Fruit fly (Drosophila melanogaster) S2 (cell line): ENCODE results near the gene CG6870.

ENCODE experiments used
- CG8478 ChIP-seq: fragments of >200 bp; optimal IDR thresholded peaks from 2 replicates; lab custom pipeline; 2018
- CTCF ChIP-seq, 2 experiments: fragments of >200 bp; optimal IDR thresholded peaks; 2 replicates each; lab custom pipeline; 2018

The CG6870 gene

DNA sequence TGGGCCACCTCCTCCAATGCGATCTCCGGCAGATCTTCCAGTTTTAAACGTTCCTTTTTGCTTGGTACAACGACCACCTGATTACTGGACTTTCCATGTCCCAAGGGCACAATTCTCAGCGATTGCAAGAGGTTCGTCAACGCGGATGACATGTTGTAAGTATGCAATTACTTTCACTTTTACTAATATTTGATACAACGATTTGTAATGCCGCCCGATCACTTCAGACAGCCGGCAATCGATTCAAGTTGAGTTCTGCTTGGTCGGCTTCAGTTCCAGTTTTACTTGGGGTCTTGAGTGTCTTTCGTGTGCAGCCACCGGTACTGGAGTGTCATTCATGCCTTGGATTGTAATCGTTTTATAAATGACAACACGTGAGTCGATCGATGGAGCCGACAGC, at the start of gene CG6870, which contains the start of gene Sytalpha:
Gene CG6870 (minus strand): TSS at position 340 of the 400 bp plus-strand sequence.
Gene Sytalpha (plus strand): TSS at position 301 of the 400 bp plus-strand sequence.
- TF ChIP-seq CG8478 (lab: Kevin White, UChicago) = no peak

DNA sequence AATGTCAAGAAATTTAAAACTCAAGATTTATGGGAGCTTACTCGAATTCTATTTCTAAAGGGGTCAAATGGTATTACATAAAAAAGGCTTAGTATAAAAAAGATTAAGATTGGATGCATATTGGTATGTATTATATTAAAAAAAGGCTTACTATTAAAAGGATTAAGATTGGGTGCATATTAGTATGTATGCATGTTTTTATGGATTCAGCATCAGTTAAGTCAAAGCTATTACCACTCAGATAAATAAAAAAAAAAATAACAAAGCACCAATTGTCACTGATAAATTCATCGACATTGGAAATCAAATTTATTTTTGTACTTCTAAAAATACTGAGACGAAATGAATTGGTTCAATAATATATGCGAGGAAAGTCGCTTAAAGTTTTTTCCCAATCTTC, 35.5 kb upstream of the CG6870 start, which contains the start of gene CG43054:
Gene CG43054 (plus strand): TSS at position 301 of the 400 bp plus-strand sequence.
- no peak for TF ChIP-seq CG8478 (lab: Kevin White, UChicago)
- TF ChIP-seq CTCF (optimal IDR thresholded peaks at IDR 0.05; lab: Kevin White, UChicago) = no peak

DNA sequence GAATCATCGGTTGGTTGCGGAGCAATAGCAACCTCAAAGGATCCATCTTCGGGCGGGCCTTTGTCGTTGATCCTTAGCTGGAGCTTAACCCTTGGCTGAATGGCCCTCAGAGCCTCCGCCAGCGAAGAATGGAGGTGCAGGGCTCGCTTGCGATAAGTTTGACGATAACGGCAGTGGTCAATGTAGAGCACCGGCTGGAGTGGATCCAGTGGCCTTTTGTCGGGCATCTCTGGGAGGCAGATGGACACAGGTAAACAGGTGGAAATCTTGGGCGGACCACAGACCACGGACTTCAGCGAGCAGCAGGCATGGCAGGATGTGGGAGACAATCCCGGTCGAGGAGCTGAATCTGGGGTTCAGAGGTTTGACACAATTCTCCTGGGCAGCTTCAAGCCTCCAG, 33.9 kb upstream of the CG6870 start, which contains the start of gene CG15147:
Gene CG15147 (minus strand): TSS at position 390 of the 400 bp plus-strand sequence.
- TF ChIP-seq CTCF (optimal IDR thresholded peaks at IDR 0.05; lab: Kevin White, UChicago) = no peak
- TF ChIP-seq CG8478 (lab: Kevin White, UChicago) = no peak

DNA sequence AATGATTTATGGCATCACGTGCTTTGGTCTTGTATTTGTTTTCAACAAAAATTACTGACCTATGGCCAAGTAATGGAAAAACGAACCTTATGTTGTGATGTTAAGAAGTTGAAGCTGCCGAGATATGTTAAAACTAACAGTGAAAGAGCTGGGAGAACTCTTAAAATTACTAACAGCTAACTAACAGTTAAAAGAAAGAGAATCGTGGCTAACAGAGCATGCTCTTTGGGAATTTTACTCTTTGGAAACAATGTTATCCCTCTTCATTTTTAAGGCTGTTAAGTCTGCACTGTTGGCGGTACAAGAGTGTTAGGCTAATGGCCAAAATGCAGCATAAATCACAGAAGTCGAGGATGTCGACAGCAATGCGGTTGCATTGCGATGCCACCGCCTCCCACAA, 29.1 kb upstream of the CG6870 start:
- TF ChIP-seq CTCF (optimal IDR thresholded peaks at IDR 0.05; lab: Kevin White, UChicago) (no peak), CG8478 (lab: Kevin White, UChicago) (no peak)

DNA sequence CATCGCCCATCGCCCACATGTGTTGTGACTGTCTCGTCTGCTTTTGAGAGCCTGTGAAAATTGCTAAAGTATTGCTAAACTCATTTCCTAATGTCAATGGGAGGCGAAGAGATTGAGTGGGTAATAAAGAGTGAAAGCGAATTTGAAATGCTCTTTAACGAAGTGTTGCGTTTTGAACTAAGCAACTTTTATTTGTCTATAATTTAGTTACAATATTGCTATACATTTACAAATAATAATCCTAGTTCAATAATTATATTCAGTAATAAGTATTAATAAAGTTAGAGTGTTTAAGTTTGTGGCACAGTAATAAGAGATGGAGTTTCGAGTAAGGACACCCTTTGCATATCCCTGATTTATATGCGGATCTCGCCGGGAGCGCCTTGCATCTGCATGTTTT, 23.4 kb upstream of the CG6870 start:
- TF ChIP-seq CTCF (optimal IDR thresholded peaks at IDR 0.05; lab: Kevin White, UChicago) (no peak), CG8478 (lab: Kevin White, UChicago) (no peak)

DNA sequence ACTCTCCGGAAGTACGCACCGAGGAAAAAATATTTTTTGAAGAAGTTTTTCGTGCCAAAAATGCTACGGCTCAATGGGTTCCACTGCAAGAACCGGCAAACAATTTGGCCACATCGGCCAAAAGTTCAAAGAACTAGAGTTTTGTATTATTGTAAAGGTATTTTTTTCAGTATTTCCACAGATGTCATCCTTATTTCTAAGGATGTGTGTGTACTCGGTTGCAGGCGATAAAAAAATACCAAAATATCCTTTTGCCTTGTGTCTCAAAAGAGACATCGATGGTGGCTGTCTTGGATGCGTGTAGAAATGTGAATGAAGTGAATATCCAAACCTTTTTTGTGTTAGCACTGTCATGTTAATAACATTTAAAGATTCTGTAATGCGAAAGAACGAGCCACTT, 11.1 kb upstream of the CG6870 start:
- TF ChIP-seq CG8478 (lab: Kevin White, UChicago) = no peak
- TF ChIP-seq CTCF (optimal IDR thresholded peaks at IDR 0.05; lab: Kevin White, UChicago) = peak; percentile 36 to 68

DNA sequence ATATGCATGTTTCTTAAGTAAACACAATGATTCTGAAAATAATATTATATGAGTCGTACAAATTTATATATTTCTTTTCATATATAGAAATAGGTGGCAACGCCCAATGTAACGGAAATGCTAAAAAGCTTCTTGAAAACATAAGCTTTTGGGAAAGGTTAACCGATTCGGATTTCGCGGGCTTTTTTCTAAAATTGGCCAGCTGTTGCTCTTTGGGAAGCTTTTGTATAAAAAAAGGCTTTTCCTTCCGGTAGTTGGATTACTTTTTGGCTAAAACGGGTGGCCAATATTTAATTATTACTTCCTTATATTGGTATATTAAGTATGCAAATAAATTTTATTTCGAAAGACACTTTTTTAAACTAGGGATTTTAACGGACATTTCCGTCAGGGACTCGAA, 2.0 kb upstream of the CG6870 start:
- no peak for TF ChIP-seq CG8478 (lab: Kevin White, UChicago)
- TF ChIP-seq CTCF (optimal IDR thresholded peaks at IDR 0.05; lab: Kevin White, UChicago) = no peak

DNA sequence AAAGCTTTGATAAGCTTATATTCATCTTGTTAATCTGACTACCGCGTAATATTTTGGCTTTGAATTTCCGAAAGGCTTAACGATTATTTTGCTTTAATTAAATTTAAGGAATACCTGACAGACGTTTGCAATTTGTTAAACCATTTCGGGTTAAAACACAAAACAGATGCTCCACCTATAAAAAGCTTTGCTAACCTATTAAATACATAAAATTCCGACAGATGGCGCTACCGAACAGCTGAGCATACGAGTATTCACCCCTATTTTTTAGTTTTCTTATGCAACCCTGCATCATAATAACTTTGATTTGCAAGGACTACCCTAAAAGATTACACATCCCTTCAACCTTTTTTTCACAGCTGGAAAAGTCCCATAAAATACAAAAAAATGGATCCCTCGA, 2.2 kb downstream of the CG6870 start:
- TF ChIP-seq CTCF (optimal IDR thresholded peaks at IDR 0.05; lab: Kevin White, UChicago) (peak; percentile 71 to 82), CG8478 (lab: Kevin White, UChicago) (no peak)

DNA sequence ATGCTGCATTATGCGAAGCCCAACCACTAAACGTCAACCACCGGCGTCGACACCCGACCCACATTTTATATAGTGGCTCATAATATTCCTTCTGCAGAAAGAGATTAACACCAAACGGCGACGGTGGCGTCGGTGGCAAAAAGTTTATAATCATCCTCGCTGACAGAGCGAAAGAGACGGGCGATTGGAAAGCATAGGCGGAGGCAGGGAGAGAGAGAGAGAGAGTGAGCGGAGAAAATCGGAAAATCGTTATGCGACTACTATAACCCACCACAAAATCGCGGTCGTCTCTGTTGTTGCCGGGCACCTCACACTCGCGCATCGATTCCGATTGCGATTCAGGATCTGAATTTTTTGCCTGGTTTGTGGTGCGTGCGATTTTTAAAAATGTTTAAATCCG, 3.0 kb downstream of the CG6870 start, which contains the start of gene Oli:
Gene Oli (plus strand): TSS at position 70 of the 400 bp plus-strand sequence.
- TF ChIP-seq CTCF (optimal IDR thresholded peaks at IDR 0.05; lab: Kevin White, UChicago) = no peak
- no peak for TF ChIP-seq CG8478 (lab: Kevin White, UChicago)

DNA sequence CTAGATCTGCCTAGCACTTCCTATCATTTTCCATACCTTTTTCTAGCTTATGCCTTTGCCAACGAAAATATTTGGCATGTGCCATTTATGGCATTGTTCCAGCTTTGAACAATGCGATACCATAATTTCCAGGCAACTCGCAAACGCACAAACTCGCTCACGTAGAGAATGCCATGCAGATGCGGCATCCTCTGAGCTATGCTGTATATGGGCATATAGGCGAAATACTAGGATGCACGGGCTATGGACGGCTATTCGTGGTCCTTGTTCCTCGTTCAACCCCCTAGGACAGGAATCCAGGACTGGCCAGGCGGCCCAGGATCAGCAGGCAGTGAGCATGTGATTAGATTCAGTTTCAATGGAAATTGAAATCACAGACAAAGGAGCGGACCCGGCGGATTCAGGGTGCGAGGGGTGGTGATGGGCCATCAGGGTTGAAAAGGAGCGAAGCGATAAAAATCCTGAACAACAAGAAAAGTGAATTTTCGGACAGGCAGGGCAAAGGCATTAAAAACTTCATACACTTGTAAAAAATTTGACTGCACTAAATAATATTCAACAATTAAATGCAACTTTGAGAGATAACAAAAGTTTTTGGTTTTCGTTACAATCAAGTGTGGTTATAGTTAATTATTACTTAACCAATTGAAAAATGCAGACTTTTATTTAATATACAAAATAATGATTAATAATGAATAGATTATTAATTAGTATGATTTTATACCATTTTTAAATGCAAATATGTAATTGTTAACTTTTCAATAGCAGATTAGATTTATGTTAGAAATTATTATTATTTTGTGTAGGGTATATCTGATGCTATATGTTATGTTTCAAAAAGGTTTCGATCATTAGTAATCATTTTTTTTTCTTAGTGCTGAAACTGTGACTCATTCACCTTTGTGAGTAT, 3.7 kb downstream of the CG6870 start:
- TF ChIP-seq CG8478 (lab: Kevin White, UChicago) (no peak), CTCF (optimal IDR thresholded peaks at IDR 0.05; lab: Kevin White, UChicago) (no peak)

DNA sequence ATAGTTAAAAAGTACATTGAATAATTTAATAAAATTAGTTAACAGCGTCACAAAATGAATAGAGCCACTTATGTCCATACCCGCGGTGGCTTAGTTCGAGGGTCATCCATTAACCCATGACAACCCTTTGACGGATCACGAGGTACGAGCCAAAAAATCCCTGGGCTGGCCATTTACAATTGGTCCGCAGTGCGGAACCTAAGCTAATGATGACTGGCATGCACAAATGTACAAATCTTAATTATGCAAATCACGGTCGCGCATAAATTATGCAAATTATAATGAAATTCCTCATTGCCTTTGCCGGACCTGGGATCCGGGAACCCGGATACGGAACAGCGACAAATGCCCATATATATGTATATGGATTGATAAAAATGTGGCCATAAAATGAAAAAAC, 5.3 kb downstream of the CG6870 start:
- TF ChIP-seq CG8478 (lab: Kevin White, UChicago) (no peak), CTCF (optimal IDR thresholded peaks at IDR 0.05; lab: Kevin White, UChicago) (no peak)

DNA sequence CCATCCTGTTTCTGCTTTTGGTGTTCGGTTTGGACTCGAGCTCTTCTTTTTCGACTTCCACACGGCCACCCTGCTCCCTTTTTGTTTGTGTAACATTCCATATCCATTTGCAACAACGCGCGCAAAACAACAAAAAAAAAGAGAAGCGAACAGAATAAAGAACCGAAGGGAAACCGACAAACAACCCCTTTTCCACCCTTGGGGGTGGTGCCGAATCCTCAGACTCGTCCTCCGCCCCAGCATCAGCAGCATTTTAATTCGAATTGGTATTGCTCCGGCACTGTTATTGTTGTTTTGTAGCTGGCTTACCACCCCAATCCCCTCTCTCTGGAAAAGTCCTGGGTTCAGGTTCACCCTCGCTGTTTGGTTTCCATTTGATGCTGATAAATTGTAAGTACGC, 7.1 kb downstream of the CG6870 start:
- TF ChIP-seq CTCF (optimal IDR thresholded peaks at IDR 0.05; lab: Kevin White, UChicago) = no peak
- TF ChIP-seq CG8478 (lab: Kevin White, UChicago) = no peak

DNA sequence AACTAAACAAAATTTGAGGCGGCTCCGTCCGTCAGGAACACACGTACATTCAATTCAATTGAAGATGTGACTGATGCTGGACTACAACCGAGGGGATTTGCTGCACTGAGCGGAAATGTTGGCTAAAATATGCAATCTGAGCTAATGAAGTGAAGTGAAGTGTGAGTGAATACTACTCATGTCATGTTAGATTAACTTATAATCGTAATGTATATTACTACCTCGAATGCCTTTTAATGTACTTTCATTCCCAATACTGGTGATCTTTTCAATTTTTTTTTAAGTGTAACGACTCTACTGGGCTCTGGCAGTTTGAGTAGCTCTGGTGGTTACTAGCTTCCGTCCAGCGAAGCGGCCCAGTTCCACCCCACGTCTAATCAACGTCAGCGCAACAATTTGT, 9.1 kb downstream of the CG6870 start:
- TF ChIP-seq CTCF (optimal IDR thresholded peaks at IDR 0.05; lab: Kevin White, UChicago) (no peak), CG8478 (lab: Kevin White, UChicago) (no peak)

DNA sequence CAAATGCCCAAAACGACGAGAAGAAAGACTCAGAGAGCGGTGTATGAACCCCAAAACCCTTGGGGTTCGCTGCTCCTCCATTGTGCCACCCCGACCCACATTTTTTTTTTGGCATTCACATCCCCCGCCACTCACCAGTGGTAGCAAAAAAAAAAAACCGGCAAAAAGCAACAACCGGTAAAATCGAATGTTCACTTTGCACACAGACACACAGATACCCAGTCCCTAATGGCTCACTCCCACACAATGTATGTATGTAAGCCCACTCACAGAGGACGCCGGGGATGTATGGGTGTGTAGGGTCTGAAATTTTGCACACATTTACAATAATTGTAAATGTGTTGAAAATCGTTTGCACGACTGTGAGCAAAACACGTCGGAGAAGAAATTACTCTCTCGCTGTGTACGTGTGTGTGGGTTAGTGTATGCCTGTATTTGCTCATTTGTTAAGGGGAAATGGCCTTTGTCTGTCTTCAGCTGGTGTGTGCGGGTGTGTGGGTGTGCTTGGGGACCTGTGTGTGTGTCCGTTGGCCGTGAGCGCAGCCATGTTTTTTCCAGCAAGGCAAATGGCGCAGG, 17.7 kb downstream of the CG6870 start:
- TF ChIP-seq CTCF (optimal IDR thresholded peaks at IDR 0.05; lab: Kevin White, UChicago) (no peak), CG8478 (lab: Kevin White, UChicago) (no peak)

DNA sequence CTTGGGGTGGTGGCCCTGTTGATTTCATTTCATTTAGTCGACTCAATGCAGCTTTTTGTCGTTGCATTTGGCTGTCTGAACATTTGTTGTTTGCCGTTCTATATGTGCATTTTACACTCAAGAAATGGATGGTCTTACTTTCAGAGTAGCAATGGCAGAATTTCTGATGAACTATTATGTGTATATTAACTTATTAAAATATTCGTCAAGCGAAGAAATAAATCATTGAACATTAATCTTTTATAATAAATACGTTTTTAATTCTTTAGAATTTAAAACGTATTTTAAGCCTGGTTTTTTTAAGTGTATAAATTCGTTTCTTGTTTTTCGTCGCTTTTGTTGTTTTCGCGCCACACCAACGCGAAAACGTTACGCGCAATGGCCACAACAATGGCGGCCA, 19.0 kb downstream of the CG6870 start:
- no peak for TF ChIP-seq CTCF (optimal IDR thresholded peaks at IDR 0.05; lab: Kevin White, UChicago)
- TF ChIP-seq CG8478 (lab: Kevin White, UChicago) = no peak
